Worm (Caenorhabditis elegans): ENCODE measurements around the gene F21A3.11.

Gene F21A3.11

ce11 chrV:15481374-15481773, 51.6 kb downstream of the F21A3.11 start, which contains the start of gene nhr-150:
Gene nhr-150 (minus strand): TSS chrV:15481465.
- no peak for TF ChIP-seq ceh-13 (GFP tag; optimal IDR thresholded peaks at IDR 0.05)
- no peak for TF ChIP-seq sea-1 (GFP tag; conservative IDR thresholded peaks at IDR 0.05)
- TF ChIP-seq pes-1 (GFP tag; IDR thresholded peaks at IDR 0.05) = no peak
- TF ChIP-seq scrt-1 (GFP tag; IDR thresholded peaks at IDR 0.05) = no peak
- TF ChIP-seq B0310.2 (tag; optimal IDR thresholded peaks at IDR 0.05) = no peak
- no peak for TF ChIP-seq ama-1 (optimal IDR thresholded peaks at IDR 0.05)
- no peak for TF ChIP-seq aly-1 (tag; optimal IDR thresholded peaks at IDR 0.05)
- TF ChIP-seq flt-1 (GFP tag; IDR thresholded peaks at IDR 0.05) = no peak
- TF ChIP-seq hmg-4 (GFP tag; optimal IDR thresholded peaks at IDR 0.05) = no peak
- TF ChIP-seq tbx-11 (GFP tag; IDR thresholded peaks at IDR 0.05) = no peak
- no peak for TF ChIP-seq ceh-36 (tag; optimal IDR thresholded peaks at IDR 0.05)
- TF ChIP-seq tbx-37 (GFP tag; conservative IDR thresholded peaks at IDR 0.05) = no peak
- no peak for TF ChIP-seq F13C5.2 (tag; optimal IDR thresholded peaks at IDR 0.05)
- no peak for TF ChIP-seq hnd-1 (tag; optimal IDR thresholded peaks at IDR 0.05)
- TF ChIP-seq hmbx-1 (tag; optimal IDR thresholded peaks at IDR 0.05) = no peak
- no peak for TF ChIP-seq ets-7 (tag; optimal IDR thresholded peaks at IDR 0.05)
- TF ChIP-seq tra-4 (tag; optimal IDR thresholded peaks at IDR 0.05) = no peak

Measured in whole organism, early embryonic.